Worm (Caenorhabditis elegans): ENCODE results near the gene B0554.2.

ce11 chrV:433898-434297, at the start of gene B0554.2:
- TF ChIP-seq ces-1 (GFP tag; optimal IDR thresholded peaks at IDR 0.05) (no peak), M03D4.4 (tag; optimal IDR thresholded peaks at IDR 0.05) (no peak)

Measured in whole organism, mixed stage, embryonic.